Worm (Caenorhabditis elegans) whole organism, L1 larva: ENCODE results near the gene T22D1.17.

Experiments used
- C16A3.4 ChIP-seq: fragments of 150-350 bp; optimal IDR thresholded peaks from 2 replicates; lab custom pipeline; 2014; ENCODE audit warnings: missing biosample characterization, missing genetic modification characterization
- F16B12.6 ChIP-seq: fragments of 150-350 bp; optimal IDR thresholded peaks from 2 replicates; lab custom pipeline; 2014; ENCODE audit warnings: missing biosample characterization, missing genetic modification characterization
- ceh-8 ChIP-seq: fragments of 200-800 bp; sonication (Bioruptor generic); optimal IDR thresholded peaks from 2 replicates; lab custom pipeline; 2018; ENCODE audit warnings: mild to moderate bottlenecking, missing genetic modification characterization, moderate library complexity, missing compliant biosample characterization
- ceh-82 ChIP-seq, 3 experiments: fragments of 150-350 bp in 1 of 3; sonication (generic microtip) in 2 of 3; optimal IDR thresholded peaks; 2 replicates each; lab custom pipeline; 2014 to 2017; ENCODE audit warnings: missing biosample characterization in 3 of 3, missing genetic modification characterization in 3 of 3
- ceh-90 ChIP-seq: sonication (generic microtip); optimal IDR thresholded peaks from 2 replicates; lab custom pipeline; 2016; ENCODE audit warnings: missing genetic modification characterization, missing compliant biosample characterization
- dsc-1 ChIP-seq: sonication (generic microtip); optimal IDR thresholded peaks from 2 replicates; lab custom pipeline; 2016; ENCODE audit warnings: mild to moderate bottlenecking, missing genetic modification characterization, missing compliant biosample characterization
- efl-1 ChIP-seq, 4 experiments: fragments of 150-350 bp; optimal IDR thresholded peaks in 3 of 4; peaks in 1 of 4; 1 replicate in 1 of 4; 2 replicates in 3 of 4; lab custom pipeline; 2014; ENCODE audit warnings: missing biosample characterization in 2 of 4, missing genetic modification characterization in 2 of 4, missing genetic modification reagents in 2 of 4
- efl-3 ChIP-seq: fragments of 200-800 bp; sonication (Bioruptor generic); optimal IDR thresholded peaks from 2 replicates; lab custom pipeline; 2018; ENCODE audit warnings: mild to moderate bottlenecking, missing genetic modification characterization, missing compliant biosample characterization
- egl-27 ChIP-seq, 2 experiments: fragments of 150-350 bp in 1 of 2; sonication (generic microtip); optimal IDR thresholded peaks; 3 replicates each; lab custom pipeline; 2017 to 2018; ENCODE audit warnings: missing biosample characterization in 2 of 2, missing genetic modification characterization in 2 of 2, missing genetic modification reagents in 2 of 2
- elt-2 ChIP-seq: sonication (generic microtip); optimal IDR thresholded peaks from 2 replicates; lab custom pipeline; 2016; ENCODE audit warnings: missing genetic modification characterization, mild to moderate bottlenecking, inconsistent platforms, missing compliant biosample characterization, missing genetic modification reagents
- fkh-10 ChIP-seq: sonication (generic microtip); optimal IDR thresholded peaks from 2 replicates; lab custom pipeline; 2017; ENCODE audit warnings: missing biosample characterization, missing genetic modification reagents, missing genetic modification characterization
- fkh-4 ChIP-seq: sonication (generic microtip); optimal IDR thresholded peaks from 2 replicates; lab custom pipeline; 2016; ENCODE audit warnings: missing compliant biosample characterization, missing genetic modification characterization, borderline replicate concordance
- fkh-8 ChIP-seq: sonication (generic microtip); optimal IDR thresholded peaks from 2 replicates; lab custom pipeline; 2016; ENCODE audit warnings: mild to moderate bottlenecking, missing genetic modification characterization, missing compliant biosample characterization
- grh-1 ChIP-seq: fragments of 200-800 bp; sonication (Bioruptor generic); IDR thresholded peaks from 2 replicates; pipeline ENCODE4 v1.3.6; 2022; ENCODE audit warnings: missing genetic modification reagents, missing genetic modification characterization, missing compliant biosample characterization
- hlh-17 ChIP-seq: fragments of 200-800 bp; sonication (Bioruptor generic); optimal IDR thresholded peaks from 2 replicates; lab custom pipeline; 2018; ENCODE audit warnings: missing genetic modification characterization, mild to moderate bottlenecking, missing compliant biosample characterization, moderate library complexity, borderline replicate concordance
- jun-1 ChIP-seq: fragments of 150-350 bp; optimal IDR thresholded peaks from 2 replicates; lab custom pipeline; 2014; ENCODE audit warnings: missing biosample characterization, missing genetic modification reagents, missing genetic modification characterization
- lin-14 ChIP-seq: fragments of 200-800 bp; sonication (Bioruptor generic); optimal IDR thresholded peaks from 2 replicates; lab custom pipeline; 2018; ENCODE audit warnings: mild to moderate bottlenecking, missing genetic modification characterization, moderate library complexity, missing compliant biosample characterization
- lin-15B ChIP-seq: fragments of 150-350 bp; sonication (generic microtip); optimal IDR thresholded peaks from 3 replicates; lab custom pipeline; 2014; ENCODE audit warnings: missing biosample characterization, missing genetic modification characterization
- lin-35 ChIP-seq, 2 experiments: fragments of 150-350 bp; optimal IDR thresholded peaks; 2 replicates each; lab custom pipeline; 2014; ENCODE audit warnings: missing biosample characterization in 2 of 2, missing genetic modification characterization in 2 of 2, missing genetic modification reagents in 2 of 2
- lin-39 ChIP-seq: fragments of 150-350 bp; optimal IDR thresholded peaks from 2 replicates; lab custom pipeline; 2014; ENCODE audit warnings: missing biosample characterization, missing genetic modification reagents, missing genetic modification characterization
- lir-3 ChIP-seq: sonication (generic microtip); optimal IDR thresholded peaks from 2 replicates; lab custom pipeline; 2016; ENCODE audit warnings: mild to moderate bottlenecking, missing genetic modification characterization, moderate library complexity, missing compliant biosample characterization; ENCODE audit not compliant: poor library complexity
- lsy-2 ChIP-seq, 2 experiments: fragments of 150-350 bp; optimal IDR thresholded peaks; 2 replicates each; lab custom pipeline; 2014; ENCODE audit warnings: missing biosample characterization in 2 of 2, missing genetic modification characterization in 2 of 2
- mef-2 ChIP-seq: fragments of 150-350 bp; optimal IDR thresholded peaks from 2 replicates; lab custom pipeline; 2014; ENCODE audit warnings: missing biosample characterization, missing genetic modification characterization
- mep-1 ChIP-seq: fragments of 150-350 bp; optimal IDR thresholded peaks from 2 replicates; lab custom pipeline; 2014; ENCODE audit warnings: missing biosample characterization, missing genetic modification characterization
- nhr-47 ChIP-seq: sonication (generic microtip); optimal IDR thresholded peaks from 2 replicates; lab custom pipeline; 2016; ENCODE audit warnings: mild to moderate bottlenecking, missing genetic modification characterization, moderate library complexity, missing compliant biosample characterization
- nhr-71 ChIP-seq: sonication (generic microtip); optimal IDR thresholded peaks from 2 replicates; lab custom pipeline; 2016; ENCODE audit warnings: mild to moderate bottlenecking, missing genetic modification characterization, moderate library complexity, missing compliant biosample characterization
- nhr-76 ChIP-seq: sonication (generic microtip); optimal IDR thresholded peaks from 2 replicates; lab custom pipeline; 2017; ENCODE audit warnings: missing biosample characterization, missing genetic modification characterization
- nhr-84 ChIP-seq: sonication (generic microtip); optimal IDR thresholded peaks from 2 replicates; lab custom pipeline; 2017; ENCODE audit warnings: missing biosample characterization, missing genetic modification characterization
- nhr-90 ChIP-seq: sonication (generic microtip); optimal IDR thresholded peaks from 2 replicates; lab custom pipeline; 2016; ENCODE audit warnings: mild to moderate bottlenecking, missing genetic modification characterization, missing compliant biosample characterization; ENCODE audit not compliant: poor library complexity
- pax-3 ChIP-seq: fragments of 200-800 bp; sonication (Bioruptor generic); optimal IDR thresholded peaks from 2 replicates; lab custom pipeline; 2018; ENCODE audit warnings: mild to moderate bottlenecking, missing genetic modification characterization, moderate library complexity, missing compliant biosample characterization
- pqm-1 ChIP-seq: sonication (generic microtip); optimal IDR thresholded peaks from 3 replicates; lab custom pipeline; 2017; ENCODE audit warnings: missing biosample characterization, missing genetic modification characterization
- snpc-4 ChIP-seq: fragments of 150-350 bp; optimal IDR thresholded peaks from 2 replicates; lab custom pipeline; 2014; ENCODE audit warnings: missing biosample characterization, missing genetic modification characterization
- snu-23 ChIP-seq: sonication (generic microtip); optimal IDR thresholded peaks from 2 replicates; lab custom pipeline; 2016; ENCODE audit warnings: missing genetic modification characterization, missing compliant biosample characterization
- sox-4 ChIP-seq: sonication (generic microtip); optimal IDR thresholded peaks from 2 replicates; lab custom pipeline; 2016; ENCODE audit warnings: missing genetic modification characterization, missing compliant biosample characterization
- sup-37 ChIP-seq: fragments of 200-800 bp; sonication (Bioruptor generic); optimal IDR thresholded peaks from 2 replicates; lab custom pipeline; 2018; ENCODE audit warnings: mild to moderate bottlenecking, missing genetic modification characterization, missing compliant biosample characterization
- tlp-1 ChIP-seq: fragments of 150-350 bp; optimal IDR thresholded peaks from 2 replicates; lab custom pipeline; 2014; ENCODE audit warnings: missing biosample characterization, missing genetic modification characterization
- unc-30 ChIP-seq: sonication (generic microtip); optimal IDR thresholded peaks from 2 replicates; lab custom pipeline; 2017; ENCODE audit warnings: missing biosample characterization, missing genetic modification characterization
- xbp-1 ChIP-seq: sonication (generic microtip); optimal IDR thresholded peaks from 2 replicates; lab custom pipeline; 2016; ENCODE audit warnings: missing genetic modification characterization, missing compliant biosample characterization
- zip-4 ChIP-seq: fragments of 200-800 bp; sonication (Bioruptor generic); optimal IDR thresholded peaks from 2 replicates; lab custom pipeline; 2018; ENCODE audit warnings: mild to moderate bottlenecking, missing genetic modification characterization, moderate library complexity, missing compliant biosample characterization
- ztf-4 ChIP-seq: fragments of 150-350 bp; optimal IDR thresholded peaks from 2 replicates; lab custom pipeline; 2014; ENCODE audit warnings: missing biosample characterization, missing genetic modification characterization

Gene T22D1.17

DNA sequence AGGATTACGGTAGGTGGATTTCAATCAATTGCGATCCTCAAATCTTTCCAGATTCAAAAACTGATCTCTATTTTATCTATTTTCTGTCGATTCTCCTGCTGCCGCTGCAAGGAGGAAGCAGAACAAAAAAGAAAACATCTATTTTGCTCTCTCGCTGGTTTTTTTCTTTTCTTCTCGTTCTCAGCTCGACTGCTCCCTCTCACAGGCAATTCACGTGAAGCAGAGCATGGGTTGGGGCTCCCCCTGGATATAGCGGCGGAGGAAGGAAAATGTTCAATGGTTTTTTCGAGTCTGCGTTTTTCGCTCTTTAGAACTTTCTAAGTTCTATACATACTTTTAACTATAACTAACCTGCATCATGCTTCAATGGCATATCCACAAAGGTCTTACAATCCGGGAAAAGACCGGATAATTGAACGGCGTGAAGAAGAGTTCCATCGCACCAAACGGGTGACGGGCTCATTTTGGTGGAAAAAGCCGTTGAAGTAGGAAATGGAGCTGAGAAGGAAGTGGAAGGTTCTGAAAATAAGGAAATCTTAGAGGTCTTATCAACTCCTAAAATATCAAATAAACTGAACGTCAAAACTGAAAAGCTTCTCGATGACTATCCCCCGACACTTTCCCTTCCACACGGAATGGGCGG is 26.8 kb upstream of the T22D1.17 start (continued):
- TF ChIP-seq nhr-76 (tag; lab: Kevin White, UChicago) (no peak), ceh-82 (tag; optimal IDR thresholded peaks at IDR 0.05; lab: Kevin White, UChicago) (peak; percentile 55 to 74 (median 56)), lin-14 (peak; percentile 97), lir-3 (tag; lab: Kevin White, UChicago) (peak; percentile 17), ceh-8 (GFP tag; lab: Kevin White, UChicago) (no peak), C16A3.4 (tag; lab: Kevin White, UChicago) (no peak), F16B12.6 (no peak), ztf-4 (tag; lab: Kevin White, UChicago) (no peak)

DNA sequence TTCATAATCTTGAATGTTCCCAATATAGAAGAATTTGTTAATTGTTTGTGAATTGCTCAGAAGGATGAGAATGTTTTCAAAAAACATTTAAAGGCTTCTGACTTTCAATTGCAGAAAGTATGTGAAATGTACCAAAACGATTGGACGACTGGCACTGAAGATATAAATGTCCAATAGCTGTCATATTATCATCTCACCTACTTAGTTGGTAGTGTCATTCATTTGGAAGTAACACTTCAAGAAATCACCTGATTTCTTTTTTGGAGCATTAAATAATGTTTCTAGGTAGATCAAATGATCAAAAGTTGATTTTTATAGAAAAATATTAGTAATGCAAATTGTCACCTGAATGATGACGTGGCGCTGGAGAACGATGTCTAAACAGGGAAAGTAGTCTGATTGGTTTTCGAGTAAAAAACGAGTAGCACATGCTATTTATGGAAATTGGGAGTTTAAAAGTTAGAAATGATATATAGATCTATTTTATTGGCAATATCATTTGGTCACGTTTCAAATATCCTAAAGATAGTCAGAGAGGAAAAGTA is 26.1 kb upstream of the T22D1.17 start:
- TF ChIP-seq nhr-47 (tag; lab: Kevin White, UChicago) (peak; percentile 19), nhr-71 (peak; percentile 45), dsc-1 (tag; lab: Kevin White, UChicago) (peak; percentile 51), sup-37 (no peak), fkh-4 (tag; lab: Kevin White, UChicago) (no peak), efl-1 (optimal IDR thresholded peaks at IDR 0.05; lab: Kevin White, UChicago) (no peak), efl-1 (GFP tag; optimal IDR thresholded peaks at IDR 0.05 in 1 of 2; lab: Kevin White, UChicago) (no peak), fkh-8 (tag; lab: Kevin White, UChicago) (peak; percentile 64), sox-4 (peak; percentile 48), C16A3.4 (tag; lab: Kevin White, UChicago) (no peak), lsy-2 (tag; optimal IDR thresholded peaks at IDR 0.05; lab: Kevin White, UChicago) (no peak)

DNA sequence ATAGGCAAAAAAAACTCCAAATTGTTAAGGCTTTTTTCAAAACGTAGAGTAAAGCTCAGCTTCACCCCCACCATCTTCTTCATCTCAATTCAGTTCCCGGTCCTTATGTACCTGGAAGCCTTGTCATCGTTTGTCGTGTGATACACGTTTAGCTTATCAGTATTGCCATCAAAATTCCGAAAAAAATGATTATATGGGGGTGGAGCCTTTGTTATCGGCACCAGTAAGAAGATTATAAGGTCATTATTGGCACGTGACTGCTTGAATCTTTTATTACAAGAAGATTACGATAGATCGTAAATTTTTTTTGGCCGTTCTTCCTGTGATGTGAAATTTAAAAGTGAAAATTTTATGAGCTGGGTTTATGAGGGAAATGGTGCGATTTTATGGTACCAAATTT is 25.4 kb upstream of the T22D1.17 start:
- no peak for TF ChIP-seq unc-30 (tag; lab: Kevin White, UChicago)
- TF ChIP-seq ceh-90: no peak
- TF ChIP-seq F16B12.6: no peak
- TF ChIP-seq elt-2 (tag; lab: Kevin White, UChicago): peak; percentile 97
- peak; percentile 33 for TF ChIP-seq tlp-1 (tag; lab: Kevin White, UChicago)
- TF ChIP-seq xbp-1 (tag; lab: Kevin White, UChicago): no peak
- TF ChIP-seq lsy-2 (tag; optimal IDR thresholded peaks at IDR 0.05; lab: Kevin White, UChicago): no peak
- TF ChIP-seq pqm-1 (tag; lab: Kevin White, UChicago): peak; percentile 12
- no peak for TF ChIP-seq zip-4 (GFP tag; lab: Kevin White, UChicago)
- no peak for TF ChIP-seq efl-3 (GFP tag; lab: Kevin White, UChicago)
- no peak for TF ChIP-seq mep-1 (tag; lab: Kevin White, UChicago)
- no peak for TF ChIP-seq snpc-4
- no peak for TF ChIP-seq snu-23 (GFP tag; lab: Kevin White, UChicago)
- no peak for TF ChIP-seq efl-1 (optimal IDR thresholded peaks at IDR 0.05; lab: Kevin White, UChicago)
- peak in 1 of 2 experiments; percentile 81 for TF ChIP-seq efl-1 (GFP tag; optimal IDR thresholded peaks at IDR 0.05 in 1 of 2; lab: Kevin White, UChicago)
- TF ChIP-seq fkh-10 (GFP tag; lab: Kevin White, UChicago): no peak
- no peak for TF ChIP-seq lin-14
- TF ChIP-seq egl-27 (tag; optimal IDR thresholded peaks at IDR 0.05; lab: Kevin White, UChicago): no peak
- TF ChIP-seq ceh-82 (tag; optimal IDR thresholded peaks at IDR 0.05; lab: Kevin White, UChicago): no peak
- TF ChIP-seq pax-3: no peak
- no peak for TF ChIP-seq ztf-4 (tag; lab: Kevin White, UChicago)
- TF ChIP-seq lin-39 (tag; lab: Kevin White, UChicago): no peak
- TF ChIP-seq nhr-84 (tag; lab: Kevin White, UChicago): no peak
- peak; percentile 14 for TF ChIP-seq nhr-90 (tag; lab: Kevin White, UChicago)
- TF ChIP-seq jun-1 (tag; lab: Kevin White, UChicago): peak; percentile 59
- TF ChIP-seq mef-2 (tag; lab: Kevin White, UChicago): no peak
- peak in 1 of 2 experiments; percentile 23 for TF ChIP-seq lin-35 (GFP tag; optimal IDR thresholded peaks at IDR 0.05; lab: Kevin White, UChicago)
- no peak for TF ChIP-seq lin-15B (tag; lab: Kevin White, UChicago)
- no peak for TF ChIP-seq hlh-17 (GFP tag; lab: Kevin White, UChicago)
- peak; percentile 12 for TF ChIP-seq dsc-1 (tag; lab: Kevin White, UChicago)
- no peak for TF ChIP-seq grh-1 (GFP tag; lab: Robert Waterston, UW)
